Worm (Caenorhabditis elegans) whole organism, early embryonic: ENCODE measurements around the gene Y116A8C.30.

ENCODE experiments used
- B0310.2 ChIP-seq: sonication (generic microtip); optimal IDR thresholded peaks from 2 replicates; lab custom pipeline; 2016; ENCODE audit warnings: mild to moderate bottlenecking, missing genetic modification characterization, missing compliant biosample characterization
- ama-1 ChIP-seq: fragments of 150-350 bp; optimal IDR thresholded peaks from 2 replicates; lab custom pipeline; 2014
- ceh-13 ChIP-seq: fragments of 200-800 bp; sonication (Bioruptor generic); optimal IDR thresholded peaks from 2 replicates; lab custom pipeline; 2018; ENCODE audit warnings: mild to moderate bottlenecking, missing genetic modification characterization, missing compliant biosample characterization
- ceh-36 ChIP-seq: sonication (generic microtip); optimal IDR thresholded peaks from 2 replicates; lab custom pipeline; 2016; ENCODE audit warnings: missing genetic modification characterization, inconsistent platforms, missing compliant biosample characterization
- hnd-1 ChIP-seq: sonication (generic microtip); optimal IDR thresholded peaks from 2 replicates; lab custom pipeline; 2016; ENCODE audit warnings: missing genetic modification characterization, missing compliant biosample characterization
- pes-1 ChIP-seq: fragments of 200-800 bp; sonication (Bioruptor generic); IDR thresholded peaks from 2 replicates; pipeline ENCODE4 v1.3.6; 2022; ENCODE audit warnings: missing genetic modification reagents, missing genetic modification characterization, missing compliant biosample characterization
- scrt-1 ChIP-seq: fragments of 200-800 bp; sonication (Bioruptor generic); IDR thresholded peaks from 2 replicates; pipeline ENCODE4 v1.3.6; 2022; ENCODE audit warnings: missing genetic modification characterization, missing compliant biosample characterization
- sea-1 ChIP-seq: fragments of 200-800 bp; sonication (Bioruptor generic); conservative IDR thresholded peaks from 2 replicates; pipeline ENCODE4 v1.3.6; 2022; ENCODE audit warnings: missing genetic modification characterization, missing compliant biosample characterization
- tbx-37 ChIP-seq: fragments of 200-800 bp; sonication (Bioruptor generic); conservative IDR thresholded peaks from 2 replicates; pipeline ENCODE4 v1.3.6; 2022; ENCODE audit warnings: missing genetic modification reagents, missing genetic modification characterization, missing compliant biosample characterization

DNA sequence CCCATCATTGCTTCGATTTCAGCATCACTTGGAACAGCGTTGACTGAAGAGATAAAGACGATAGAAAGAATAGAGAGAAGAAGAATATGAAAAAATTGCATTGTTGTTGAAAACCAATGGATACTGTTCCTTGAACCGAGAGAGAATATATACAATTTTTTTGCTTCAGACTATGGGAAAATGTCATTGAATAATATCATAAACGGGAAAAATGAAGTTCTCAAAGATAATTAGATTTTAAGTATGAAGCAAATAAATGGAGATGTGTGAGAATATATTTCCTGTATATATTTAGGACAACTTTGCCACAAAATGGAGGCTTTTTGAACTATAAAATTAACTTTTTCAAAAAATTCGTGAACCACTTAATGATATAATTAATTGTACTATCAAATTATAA is 45.5 kb downstream of the Y116A8C.30 start, which contains the start of gene Y116A8C.44:
- TF ChIP-seq hnd-1 (tag; lab: Kevin White, UChicago), result no peak
- TF ChIP-seq ceh-13 (GFP tag; lab: Kevin White, UChicago), result no peak
- no peak for TF ChIP-seq ama-1 (lab: Kevin White, UChicago)
- no peak for TF ChIP-seq B0310.2 (tag; lab: Kevin White, UChicago)
- TF ChIP-seq scrt-1, result no peak
- TF ChIP-seq sea-1 (GFP tag; lab: Robert Waterston, UW), result no peak
- no peak for TF ChIP-seq tbx-37 (GFP tag; lab: Robert Waterston, UW)
- TF ChIP-seq pes-1 (GFP tag; lab: Robert Waterston, UW), result no peak
- TF ChIP-seq ceh-36 (tag; lab: Kevin White, UChicago), result no peak
